Fruit fly (Drosophila melanogaster): ENCODE data around the gene CG7044.

DNA sequence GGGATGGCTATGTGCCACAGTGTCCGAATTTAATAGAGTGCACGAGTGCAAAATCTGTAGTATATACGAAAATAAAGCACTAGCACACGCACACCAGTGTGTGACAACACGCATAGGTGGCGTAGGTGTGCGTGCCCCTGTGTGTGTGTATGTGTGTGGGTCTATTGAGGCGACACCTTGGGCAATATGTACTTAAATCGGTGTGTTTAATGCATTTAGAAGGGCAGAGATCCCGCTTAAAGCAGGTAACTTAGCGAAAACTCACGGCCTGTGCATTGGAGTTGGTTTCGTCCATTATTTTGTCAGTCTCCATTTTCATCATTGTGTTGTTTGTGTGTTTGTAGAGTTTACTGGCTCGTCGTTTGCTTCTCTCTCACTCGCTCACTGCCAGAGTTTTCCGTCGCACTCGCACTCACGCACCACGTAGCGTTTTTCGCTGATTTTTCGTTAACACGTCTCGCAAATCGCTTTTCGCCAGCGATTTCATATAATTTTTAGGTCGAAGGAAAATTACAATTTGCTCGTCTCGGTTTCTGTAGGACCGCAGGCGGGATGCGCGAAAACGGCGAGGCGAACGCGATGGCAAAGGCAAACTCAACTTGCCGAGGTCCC lies 25.3 kb upstream of the CG7044 start:
- TF ChIP-seq pan (optimal IDR thresholded peaks at IDR 0.05): no peak
- TF ChIP-seq CG8478 (optimal IDR thresholded peaks at IDR 0.05): peak; percentile 73
